Worm (Caenorhabditis elegans): ENCODE data around the gene ubxn-2.
"Not testable (repeated sequence)": the region's sequence is repeated elsewhere in the genome, so short reads cannot be mapped to it uniquely, and the experiment has no call there.

The ubxn-2 gene

ce11 chrIV:2758079-2758478, 32.5 kb upstream of the ubxn-2 start:
- TF ChIP-seq hif-1 (tag; optimal IDR thresholded peaks at IDR 0.05) (no peak), aha-1 (tag) (peak; percentile 59), unc-62 (GFP tag; optimal IDR thresholded peaks at IDR 0.05 in 1 of 2) (peak in 1 of 2 experiments; percentile 66), unc-62 (tag; optimal IDR thresholded peaks at IDR 0.05) (no peak)

DNA sequence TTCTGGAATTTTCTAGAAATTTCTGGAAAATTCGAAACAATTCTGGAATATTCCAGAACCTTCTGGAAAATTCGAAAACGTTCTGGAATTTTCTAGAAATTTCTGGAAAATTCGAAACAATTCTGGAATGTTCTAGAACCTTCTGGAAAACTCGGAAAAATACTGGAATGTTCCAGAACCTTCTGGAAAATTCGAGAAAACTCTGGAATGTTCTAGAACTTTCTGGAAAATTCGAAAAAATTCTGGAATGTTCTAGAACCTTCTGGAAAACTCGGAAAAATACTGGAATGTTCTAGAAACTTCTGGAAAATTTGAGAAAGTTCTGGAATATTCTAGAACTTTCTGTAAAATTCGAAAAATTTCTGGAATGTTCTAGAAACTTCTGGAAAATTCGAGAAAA, 30.5 kb upstream of the ubxn-2 start:
- TF ChIP-seq madf-5 (GFP tag; IDR thresholded peaks at IDR 0.05) (0 out of 4 replicates have a peak, but pooled peaks of 1 of the 2 experiments have one; percentile 21), lin-1 (GFP tag; IDR thresholded peaks at IDR 0.05) (peak; percentile 54; the same call in 1 of the 2 replicates), mdt-29 (GFP tag; IDR thresholded peaks at IDR 0.05) (peak; percentile 89), Y105C5A.15 (GFP tag; IDR thresholded peaks at IDR 0.05) (peak; percentile 92), ctbp-1 (GFP tag; IDR thresholded peaks at IDR 0.05) (peak; percentile 54; the same call in 1 of the 2 replicates), D1046.2 (GFP tag; IDR thresholded peaks at IDR 0.05) (0 out of 2 replicates have a peak, but pooled peaks have one; percentile 56), zfp-3 (GFP tag; conservative IDR thresholded peaks at IDR 0.05) (0 out of 2 replicates have a peak, but pooled peaks have one; percentile 34), egl-43 (GFP tag; IDR thresholded peaks at IDR 0.05) (peak; percentile 57; the same call in 1 of the 2 replicates), saeg-2 (GFP tag; IDR thresholded peaks at IDR 0.05) (peak; percentile 59; the same call in 1 of the 2 replicates), lin-38 (GFP tag; IDR thresholded peaks at IDR 0.05) (peak; percentile 59)

- peak; percentile 91 for TF ChIP-seq mdt-29 (GFP tag; IDR thresholded peaks at IDR 0.05)
- TF ChIP-seq ctbp-1 (GFP tag; IDR thresholded peaks at IDR 0.05): peak; percentile 64
- peak in 1 of 2 experiments; percentile 46; a peak in 1 of 4 replicates for TF ChIP-seq madf-5 (GFP tag; IDR thresholded peaks at IDR 0.05)
- peak; percentile 79; the same call in 1 of the 2 replicates for TF ChIP-seq Y105C5A.15 (GFP tag; IDR thresholded peaks at IDR 0.05)
- peak; percentile 65 for TF ChIP-seq pha-4 (GFP tag; IDR thresholded peaks at IDR 0.05)
- not testable (repeated sequence) for TF ChIP-seq pha-4 (tag; optimal IDR thresholded peaks at IDR 0.05)
- 0 out of 2 replicates have a peak, but pooled peaks have one; percentile 51 for TF ChIP-seq snpc-1.2 (GFP tag; IDR thresholded peaks at IDR 0.05)
- TF ChIP-seq lin-38 (GFP tag; IDR thresholded peaks at IDR 0.05): peak; percentile 43; the same call in 1 of the 2 replicates
Observed at ce11 chrIV:2755472-2755871, 29.9 kb upstream of the ubxn-2 start.

ce11 chrIV:2753541-2753940, 27.9 kb upstream of the ubxn-2 start:
- TF ChIP-seq ces-1 (GFP tag; optimal IDR thresholded peaks at IDR 0.05) (no peak), zfp-3 (GFP tag; conservative IDR thresholded peaks at IDR 0.05) (no peak), dpl-1 (GFP tag; optimal IDR thresholded peaks at IDR 0.05) (no peak), nhr-41 (GFP tag; IDR thresholded peaks at IDR 0.05) (no peak), nhr-77 (tag; optimal IDR thresholded peaks at IDR 0.05) (no peak), nhr-28 (tag; optimal IDR thresholded peaks at IDR 0.05) (no peak), R02D3.7 (tag; optimal IDR thresholded peaks at IDR 0.05) (no peak), nhr-25 (tag; optimal IDR thresholded peaks at IDR 0.05; ENCODE audit: borderline replicate concordance, insufficient read depth) (no peak)

- TF ChIP-seq dmd-6 (GFP tag; IDR thresholded peaks at IDR 0.05) (no peak), D1046.2 (GFP tag; IDR thresholded peaks at IDR 0.05) (no peak), vab-7 (GFP tag; IDR thresholded peaks at IDR 0.05) (no peak), nhr-25 (tag; optimal IDR thresholded peaks at IDR 0.05; ENCODE audit: borderline replicate concordance, insufficient read depth) (no peak), ces-1 (GFP tag; optimal IDR thresholded peaks at IDR 0.05) (no peak), R02D3.7 (tag; optimal IDR thresholded peaks at IDR 0.05) (no peak)
Observed at ce11 chrIV:2751568-2751967, 25.9 kb upstream of the ubxn-2 start, which contains the start of gene Y54G2A.41. Y54G2A.41 (plus strand) TSS chrIV:2751868.

- TF ChIP-seq mdt-29 (GFP tag; IDR thresholded peaks at IDR 0.05) (no peak), unc-62 (GFP tag; optimal IDR thresholded peaks at IDR 0.05 in 1 of 2) (peak in 1 of 2 experiments; percentile 95), unc-62 (tag; optimal IDR thresholded peaks at IDR 0.05) (no peak)
Observed at ce11 chrIV:2750607-2751006, 25.0 kb upstream of the ubxn-2 start.

DNA sequence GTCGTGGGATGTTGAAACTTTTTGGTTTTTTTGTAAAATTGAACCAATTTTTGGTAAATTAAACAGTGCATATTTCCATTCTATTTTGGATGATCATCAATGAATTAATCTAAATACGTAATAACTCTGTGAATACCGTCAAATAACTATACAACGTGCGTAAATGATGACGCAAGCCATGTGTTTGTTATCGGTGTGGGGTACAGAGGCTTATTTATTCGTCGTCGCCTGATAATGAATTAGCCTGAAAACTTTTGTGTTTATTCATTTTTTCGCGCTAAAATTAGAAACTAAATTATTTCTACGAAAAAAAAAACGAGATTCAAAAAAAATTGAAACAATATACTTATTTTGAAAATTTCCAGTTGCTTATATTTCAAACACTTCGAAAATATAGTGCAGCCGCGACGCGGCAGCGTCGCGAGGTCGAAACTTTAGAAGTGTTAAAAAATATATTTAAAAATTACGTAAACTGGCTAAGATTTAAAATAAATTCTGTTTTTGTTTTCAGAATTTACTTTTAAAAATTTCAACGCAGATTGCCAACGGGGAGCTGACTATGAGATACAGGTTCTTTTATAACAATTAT, 23.3 kb upstream of the ubxn-2 start:
- peak in 1 of 2 experiments; percentile 90 for TF ChIP-seq unc-62 (GFP tag; optimal IDR thresholded peaks at IDR 0.05 in 1 of 2)
- TF ChIP-seq unc-62 (tag; optimal IDR thresholded peaks at IDR 0.05): no peak
- peak; percentile 23 for TF ChIP-seq nhr-28 (tag; optimal IDR thresholded peaks at IDR 0.05)
- TF ChIP-seq pqm-1 (tag; optimal IDR thresholded peaks at IDR 0.05): peak; percentile 10
- peak; percentile 31 for TF ChIP-seq mxl-3 (GFP tag; optimal IDR thresholded peaks at IDR 0.05)
- no peak for TF ChIP-seq spr-1 (tag; optimal IDR thresholded peaks at IDR 0.05)
- no peak for TF ChIP-seq tra-1 (GFP tag; IDR thresholded peaks at IDR 0.05)
- TF ChIP-seq daf-16 (GFP tag; optimal IDR thresholded peaks at IDR 0.05): no peak
- peak; percentile 67 for TF ChIP-seq daf-16 (tag; optimal IDR thresholded peaks at IDR 0.05)
